Worm (Caenorhabditis elegans) whole organism, late embryonic: ENCODE results near the gene cyp-33E1.

ENCODE experiments used
- C08G9.2 ChIP-seq: sonication (generic microtip); optimal IDR thresholded peaks from 2 replicates; lab custom pipeline; 2016; ENCODE audit warnings: mild to moderate bottlenecking, missing genetic modification characterization, moderate library complexity, missing compliant biosample characterization
- C38D4.7 ChIP-seq: fragments of 200-800 bp; sonication (Bioruptor generic); optimal IDR thresholded peaks from 2 replicates; lab custom pipeline; 2018; ENCODE audit warnings: mild to moderate bottlenecking, missing genetic modification characterization, moderate library complexity, missing compliant biosample characterization
- F13H6.1 ChIP-seq: sonication (generic microtip); optimal IDR thresholded peaks from 2 replicates; lab custom pipeline; 2016; ENCODE audit warnings: missing genetic modification characterization, missing compliant biosample characterization
- K02D7.2 ChIP-seq: sonication (generic microtip); optimal IDR thresholded peaks from 2 replicates; lab custom pipeline; 2017; ENCODE audit warnings: mild to moderate bottlenecking, missing genetic modification characterization, missing compliant biosample characterization
- K09A11.1 ChIP-seq: sonication (generic microtip); optimal IDR thresholded peaks from 2 replicates; lab custom pipeline; 2017; ENCODE audit warnings: antibody characterized with exemption, mild to moderate bottlenecking, missing genetic modification characterization, missing compliant biosample characterization; ENCODE audit not compliant: insufficient read depth
- T23F11.4 ChIP-seq: fragments of 200-800 bp; sonication (Bioruptor generic); optimal IDR thresholded peaks from 2 replicates; lab custom pipeline; 2018; ENCODE audit warnings: mild to moderate bottlenecking, missing genetic modification characterization, missing compliant biosample characterization
- Y22D7AL.16 ChIP-seq: sonication (generic microtip); optimal IDR thresholded peaks from 2 replicates; lab custom pipeline; 2016; ENCODE audit warnings: missing genetic modification characterization, missing compliant biosample characterization
- ahr-1 ChIP-seq: sonication (generic microtip); optimal IDR thresholded peaks from 2 replicates; lab custom pipeline; 2016; ENCODE audit warnings: missing genetic modification characterization, missing compliant biosample characterization
- ceh-14 ChIP-seq: sonication (generic microtip); optimal IDR thresholded peaks from 2 replicates; lab custom pipeline; 2016; ENCODE audit warnings: missing genotype, missing genetic modification characterization, missing compliant biosample characterization
- ceh-22 ChIP-seq: sonication (generic microtip); optimal IDR thresholded peaks from 2 replicates; lab custom pipeline; 2017; ENCODE audit warnings: missing biosample characterization, missing genetic modification characterization
- ceh-30 ChIP-seq: fragments of 150-350 bp; optimal IDR thresholded peaks from 2 replicates; lab custom pipeline; 2014; ENCODE audit warnings: missing biosample characterization, missing genetic modification characterization
- ceh-6 ChIP-seq: fragments of 200-800 bp; sonication (Bioruptor generic); optimal IDR thresholded peaks from 2 replicates; lab custom pipeline; 2018; ENCODE audit warnings: mild to moderate bottlenecking, missing genetic modification characterization, missing compliant biosample characterization
- ceh-9 ChIP-seq: sonication (generic microtip); optimal IDR thresholded peaks from 2 replicates; lab custom pipeline; 2016; ENCODE audit warnings: mild to moderate bottlenecking, missing genetic modification characterization, inconsistent platforms, missing compliant biosample characterization
- dmd-4 ChIP-seq: sonication (generic microtip); optimal IDR thresholded peaks from 2 replicates; lab custom pipeline; 2016; ENCODE audit warnings: borderline replicate concordance, missing genetic modification characterization, missing compliant biosample characterization
- elt-4 ChIP-seq: sonication (generic microtip); optimal IDR thresholded peaks from 2 replicates; lab custom pipeline; 2016; ENCODE audit warnings: missing genetic modification characterization, missing compliant biosample characterization
- ets-4 ChIP-seq: sonication (generic microtip); optimal IDR thresholded peaks from 2 replicates; lab custom pipeline; 2016; ENCODE audit warnings: missing genetic modification characterization, missing compliant biosample characterization
- eyg-1 ChIP-seq: sonication (generic microtip); optimal IDR thresholded peaks from 2 replicates; lab custom pipeline; 2016; ENCODE audit warnings: missing genotype, missing genetic modification characterization, missing compliant biosample characterization
- fkh-6 ChIP-seq: sonication (generic microtip); optimal IDR thresholded peaks from 2 replicates; lab custom pipeline; 2016; ENCODE audit warnings: missing genetic modification characterization, missing compliant biosample characterization
- hlh-13 ChIP-seq: fragments of 200-800 bp; sonication (Bioruptor generic); optimal IDR thresholded peaks from 2 replicates; lab custom pipeline; 2018; ENCODE audit warnings: mild to moderate bottlenecking, missing genetic modification characterization, missing compliant biosample characterization
- hlh-30 ChIP-seq: sonication (generic microtip); optimal IDR thresholded peaks from 2 replicates; lab custom pipeline; 2017; ENCODE audit warnings: antibody characterized with exemption, missing genetic modification characterization, missing compliant biosample characterization; ENCODE audit not compliant: insufficient read depth
- hlh-8 ChIP-seq: sonication (generic microtip); optimal IDR thresholded peaks from 2 replicates; lab custom pipeline; 2016; ENCODE audit warnings: missing genotype, missing genetic modification characterization, missing compliant biosample characterization
- lim-6 ChIP-seq: sonication (generic microtip); optimal IDR thresholded peaks from 2 replicates; lab custom pipeline; 2016; ENCODE audit warnings: missing genetic modification characterization, missing compliant biosample characterization
- nfya-1 ChIP-seq: sonication (generic microtip); optimal IDR thresholded peaks from 2 replicates; lab custom pipeline; 2017; ENCODE audit warnings: missing genetic modification characterization, mild to moderate bottlenecking, missing compliant biosample characterization, antibody characterized with exemption, moderate library complexity
- nhr-11 ChIP-seq: fragments of 150-350 bp; optimal IDR thresholded peaks from 2 replicates; lab custom pipeline; 2014; ENCODE audit warnings: missing biosample characterization, missing genetic modification characterization
- pag-3 ChIP-seq: sonication (generic microtip); optimal IDR thresholded peaks from 2 replicates; lab custom pipeline; 2016; ENCODE audit warnings: missing compliant biosample characterization, missing genetic modification characterization, borderline replicate concordance
- pat-9 ChIP-seq: fragments of 200-800 bp; sonication (Bioruptor generic); optimal IDR thresholded peaks from 2 replicates; lab custom pipeline; 2018; ENCODE audit warnings: mild to moderate bottlenecking, missing genetic modification characterization, moderate library complexity, missing compliant biosample characterization
- pha-2 ChIP-seq: sonication (generic microtip); optimal IDR thresholded peaks from 2 replicates; lab custom pipeline; 2017; ENCODE audit warnings: mild to moderate bottlenecking, missing genetic modification characterization, missing compliant biosample characterization
- pqm-1 ChIP-seq: sonication (generic microtip); optimal IDR thresholded peaks from 2 replicates; lab custom pipeline; 2016; ENCODE audit warnings: missing genetic modification characterization, missing compliant biosample characterization
- rnt-1 ChIP-seq: sonication (generic microtip); optimal IDR thresholded peaks from 2 replicates; lab custom pipeline; 2016; ENCODE audit warnings: missing genetic modification characterization, missing compliant biosample characterization
- tbx-2 ChIP-seq: sonication (generic microtip); optimal IDR thresholded peaks from 2 replicates; lab custom pipeline; 2016; ENCODE audit warnings: missing genetic modification characterization, missing compliant biosample characterization
- tbx-7 ChIP-seq: sonication (generic microtip); optimal IDR thresholded peaks from 2 replicates; lab custom pipeline; 2016; ENCODE audit warnings: missing genotype, missing genetic modification characterization, missing compliant biosample characterization
- ttx-3 ChIP-seq: sonication (generic microtip); optimal IDR thresholded peaks from 2 replicates; lab custom pipeline; 2016; ENCODE audit warnings: missing genetic modification reagents, missing genetic modification characterization, missing compliant biosample characterization
- unc-42 ChIP-seq: sonication (generic microtip); optimal IDR thresholded peaks from 2 replicates; lab custom pipeline; 2016; ENCODE audit warnings: missing genotype, missing genetic modification characterization, missing compliant biosample characterization
- unc-55 ChIP-seq: sonication (generic microtip); optimal IDR thresholded peaks from 2 replicates; lab custom pipeline; 2017; ENCODE audit warnings: missing biosample characterization, missing genetic modification reagents, missing genetic modification characterization
- unc-86 ChIP-seq: sonication (generic microtip); optimal IDR thresholded peaks from 2 replicates; lab custom pipeline; 2016; ENCODE audit warnings: missing genetic modification characterization, missing compliant biosample characterization
- zip-5 ChIP-seq: sonication (generic microtip); optimal IDR thresholded peaks from 2 replicates; lab custom pipeline; 2016; ENCODE audit warnings: missing genetic modification characterization, missing compliant biosample characterization

The cyp-33E1 gene

DNA sequence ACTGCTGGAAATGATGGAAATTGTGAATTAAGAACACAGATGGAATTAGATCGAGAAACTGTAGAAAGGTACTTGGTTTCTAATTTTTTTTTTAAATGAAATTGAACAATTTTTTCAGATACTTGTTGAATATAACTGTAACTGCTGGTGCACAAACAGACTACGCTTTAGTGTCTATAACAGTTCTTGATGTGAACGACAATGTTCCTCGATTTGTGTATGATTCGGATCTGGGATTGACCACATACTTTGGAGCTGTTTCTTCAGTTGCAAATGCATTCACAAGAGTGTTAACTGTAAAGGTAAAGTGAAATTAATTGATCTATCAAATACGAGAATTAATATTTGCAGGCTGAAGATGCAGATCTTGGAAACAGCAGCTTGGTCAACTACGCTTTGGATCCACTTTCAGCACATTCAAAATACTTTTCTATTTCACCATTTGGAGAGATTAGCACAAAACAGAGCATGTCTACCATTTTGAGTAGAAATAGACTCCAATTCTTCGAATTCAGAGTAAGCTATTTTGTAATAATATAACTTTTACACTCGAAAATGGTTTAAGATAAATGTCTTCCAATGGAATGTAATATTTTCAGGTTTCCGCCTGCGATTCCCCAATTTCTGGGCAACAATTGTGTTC lies 25.5 kb upstream of the cyp-33E1 start (continued):
- TF ChIP-seq C38D4.7: no peak

DNA sequence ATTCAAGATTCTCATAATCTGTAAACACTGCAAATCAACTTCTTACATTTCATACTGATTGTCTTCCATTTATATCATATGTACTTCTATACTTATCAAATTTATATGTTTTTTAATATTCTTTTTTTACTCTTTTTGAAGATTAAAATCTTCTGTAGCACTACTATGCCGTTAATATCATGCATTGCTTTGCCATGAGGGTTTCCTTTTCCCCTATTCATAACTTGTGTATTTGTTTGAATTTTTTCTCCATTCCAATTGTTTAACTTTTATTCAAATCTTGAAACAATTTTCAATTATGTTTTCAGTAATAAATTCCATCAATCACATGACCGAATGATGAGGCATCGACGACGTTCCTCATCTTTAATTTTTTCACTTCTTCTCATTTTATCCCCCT lies 20.2 kb upstream of the cyp-33E1 start, which contains the start of gene cdh-5:
cdh-5 (plus strand) TSS at position 301 of the 400 bp plus-strand sequence.
- TF ChIP-seq pag-3 (tag; lab: Kevin White, UChicago) (no peak), eyg-1 (tag; lab: Kevin White, UChicago) (no peak), C38D4.7 (no peak), hlh-30 (no peak), T23F11.4 (GFP tag; lab: Kevin White, UChicago) (no peak), tbx-2 (tag; lab: Kevin White, UChicago) (no peak), nfya-1 (tag; lab: Kevin White, UChicago) (no peak), ceh-9 (tag; lab: Kevin White, UChicago) (no peak), K09A11.1 (tag; lab: Kevin White, UChicago) (no peak), rnt-1 (no peak), pqm-1 (tag; lab: Kevin White, UChicago) (no peak), unc-55 (GFP tag; lab: Kevin White, UChicago) (no peak), ttx-3 (tag; lab: Kevin White, UChicago) (no peak), hlh-13 (GFP tag; lab: Kevin White, UChicago) (no peak), ets-4 (no peak)

DNA sequence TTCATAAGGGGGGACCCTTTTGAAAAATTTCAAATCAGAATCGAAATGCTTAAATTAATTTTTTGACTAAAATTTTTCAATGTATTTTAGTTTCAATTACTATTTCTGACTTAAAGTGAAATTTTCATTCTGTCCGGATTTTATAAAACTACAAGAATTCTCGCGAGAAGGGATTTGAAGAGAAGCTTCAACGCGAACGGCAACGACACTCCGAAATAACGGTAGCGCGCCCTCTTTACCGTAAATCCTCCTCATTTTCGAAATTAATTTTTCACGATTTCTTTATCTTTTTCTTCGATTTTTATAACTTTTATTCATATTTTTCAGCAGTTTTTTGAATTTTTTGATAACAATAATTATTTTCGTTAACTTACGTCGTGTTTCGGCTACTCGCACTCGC lies 17.4 kb upstream of the cyp-33E1 start:
- TF ChIP-seq ceh-22 (tag; lab: Kevin White, UChicago) (no peak), F13H6.1 (tag; lab: Kevin White, UChicago) (no peak), nfya-1 (tag; lab: Kevin White, UChicago) (no peak), pat-9 (tag; lab: Kevin White, UChicago) (no peak), dmd-4 (no peak), ceh-30 (tag; lab: Kevin White, UChicago) (no peak), ceh-6 (GFP tag; lab: Kevin White, UChicago) (no peak), pha-2 (no peak), hlh-8 (tag; lab: Kevin White, UChicago) (no peak), tbx-7 (tag; lab: Kevin White, UChicago) (no peak)

ce11 chrIV:8658122-8658521 lies 9.7 kb upstream of the cyp-33E1 start, which contains the start of gene C49C8.6:
Gene C49C8.6 (minus strand): TSS chrIV:8658222.
- no peak for TF ChIP-seq unc-86 (tag; lab: Kevin White, UChicago)
- TF ChIP-seq K09A11.1 (tag; lab: Kevin White, UChicago): no peak
- no peak for TF ChIP-seq C38D4.7
- TF ChIP-seq fkh-6: no peak
- TF ChIP-seq eyg-1 (tag; lab: Kevin White, UChicago): no peak
- TF ChIP-seq elt-4 (tag; lab: Kevin White, UChicago): no peak
- TF ChIP-seq pqm-1 (tag; lab: Kevin White, UChicago): no peak
- TF ChIP-seq C08G9.2 (tag; lab: Kevin White, UChicago): no peak
- no peak for TF ChIP-seq ceh-6 (GFP tag; lab: Kevin White, UChicago)
- no peak for TF ChIP-seq rnt-1
- no peak for TF ChIP-seq lim-6 (tag; lab: Kevin White, UChicago)
- no peak for TF ChIP-seq tbx-7 (tag; lab: Kevin White, UChicago)
- no peak for TF ChIP-seq unc-42
- TF ChIP-seq ahr-1: no peak
- no peak for TF ChIP-seq Y22D7AL.16
- TF ChIP-seq nhr-11: no peak
- TF ChIP-seq K02D7.2 (tag; lab: Kevin White, UChicago): no peak
- TF ChIP-seq ceh-14 (tag; lab: Kevin White, UChicago): no peak
- TF ChIP-seq zip-5 (tag; lab: Kevin White, UChicago): no peak
